Worm (Caenorhabditis elegans) whole organism, late embryonic: Measurements from ENCODE around the gene chup-1.

Source experiments
- F13H6.1 ChIP-seq: sonication (generic microtip); optimal IDR thresholded peaks from 2 replicates; lab custom pipeline; 2016; ENCODE audit warnings: missing genetic modification characterization, missing compliant biosample characterization
- T23F11.4 ChIP-seq: fragments of 200-800 bp; sonication (Bioruptor generic); optimal IDR thresholded peaks from 2 replicates; lab custom pipeline; 2018; ENCODE audit warnings: mild to moderate bottlenecking, missing genetic modification characterization, missing compliant biosample characterization
- elt-2 ChIP-seq: sonication (generic microtip); optimal IDR thresholded peaks from 2 replicates; lab custom pipeline; 2016; ENCODE audit warnings: missing genetic modification reagents, missing genetic modification characterization, missing compliant biosample characterization
- eyg-1 ChIP-seq: sonication (generic microtip); optimal IDR thresholded peaks from 2 replicates; lab custom pipeline; 2016; ENCODE audit warnings: missing genotype, missing genetic modification characterization, missing compliant biosample characterization
- fkh-10 ChIP-seq: fragments of 150-350 bp; optimal IDR thresholded peaks from 2 replicates; lab custom pipeline; 2014; ENCODE audit warnings: missing biosample characterization, missing genetic modification reagents, missing genetic modification characterization
- fkh-6 ChIP-seq: sonication (generic microtip); optimal IDR thresholded peaks from 2 replicates; lab custom pipeline; 2016; ENCODE audit warnings: missing genetic modification characterization, missing compliant biosample characterization
- hlh-13 ChIP-seq: fragments of 200-800 bp; sonication (Bioruptor generic); optimal IDR thresholded peaks from 2 replicates; lab custom pipeline; 2018; ENCODE audit warnings: mild to moderate bottlenecking, missing genetic modification characterization, missing compliant biosample characterization
- hlh-30 ChIP-seq: sonication (generic microtip); optimal IDR thresholded peaks from 2 replicates; lab custom pipeline; 2017; ENCODE audit warnings: antibody characterized with exemption, missing genetic modification characterization, missing compliant biosample characterization; ENCODE audit not compliant: insufficient read depth
- npax-4 ChIP-seq: sonication (generic microtip); optimal IDR thresholded peaks from 2 replicates; lab custom pipeline; 2016; ENCODE audit warnings: missing genetic modification characterization, missing compliant biosample characterization
- pax-1 ChIP-seq: fragments of 150-350 bp; optimal IDR thresholded peaks from 2 replicates; lab custom pipeline; 2014; ENCODE audit warnings: missing biosample characterization, missing genetic modification characterization
- pqm-1 ChIP-seq: sonication (generic microtip); optimal IDR thresholded peaks from 2 replicates; lab custom pipeline; 2016; ENCODE audit warnings: missing genetic modification characterization, missing compliant biosample characterization
- sox-2 ChIP-seq: fragments of 200-800 bp; sonication (Bioruptor generic); IDR thresholded peaks from 2 replicates; pipeline ENCODE4 v1.3.6; 2022; ENCODE audit warnings: missing genetic modification reagents, missing genetic modification characterization, missing compliant biosample characterization
- unc-42 ChIP-seq: sonication (generic microtip); optimal IDR thresholded peaks from 2 replicates; lab custom pipeline; 2016; ENCODE audit warnings: missing genotype, missing genetic modification characterization, missing compliant biosample characterization

DNA sequence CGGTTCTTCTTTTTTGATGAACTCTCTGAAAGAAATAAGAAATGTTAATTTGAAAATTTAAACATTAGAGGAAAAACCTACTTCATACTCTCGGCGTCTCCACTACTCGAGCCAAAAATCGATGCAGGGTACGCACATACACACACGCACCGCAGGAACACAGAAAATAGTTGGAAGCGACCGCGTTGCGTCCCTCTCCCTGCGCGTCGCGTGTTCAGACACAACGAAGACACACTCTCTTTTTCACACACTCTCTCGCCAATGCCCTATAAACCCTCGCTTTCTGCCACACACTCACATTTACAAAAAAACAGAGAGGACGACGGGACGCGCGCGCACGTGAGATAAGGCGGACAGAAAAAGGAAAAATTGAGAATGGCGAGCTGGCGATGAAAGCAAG is 18.9 kb downstream of the chup-1 start, which contains the start of gene R04E5.9:
- TF ChIP-seq hlh-13 (GFP tag; lab: Kevin White, UChicago): no peak
- TF ChIP-seq unc-42: peak; percentile 75
- TF ChIP-seq F13H6.1 (tag; lab: Kevin White, UChicago): peak; percentile 54
- TF ChIP-seq pax-1 (tag; lab: Kevin White, UChicago): no peak
- peak; percentile 82 for TF ChIP-seq hlh-30 (tag; lab: Kevin White, UChicago)
- TF ChIP-seq pqm-1: peak; percentile 47
- TF ChIP-seq T23F11.4: no peak
- TF ChIP-seq eyg-1: peak; percentile 30
- peak; percentile 20 for TF ChIP-seq fkh-6 (tag; lab: Kevin White, UChicago)
- TF ChIP-seq sox-2 (GFP tag; lab: Robert Waterston, UW): no peak
- TF ChIP-seq npax-4: no peak
- TF ChIP-seq fkh-10 (GFP tag; lab: Kevin White, UChicago): no peak
- TF ChIP-seq elt-2: peak; percentile 65
